Worm (Caenorhabditis elegans) whole organism, L4/young adult: ENCODE results near the gene sre-20.

Source experiments
- W03F9.2 ChIP-seq: fragments of 150-350 bp; optimal IDR thresholded peaks from 2 replicates; lab custom pipeline; 2014; ENCODE audit warnings: missing biosample characterization, missing genetic modification characterization
- dao-5 ChIP-seq: sonication (generic microtip); optimal IDR thresholded peaks from 2 replicates; lab custom pipeline; 2016; ENCODE audit warnings: missing genotype, missing genetic modification characterization, moderate library complexity, missing compliant biosample characterization
- him-1 ChIP-seq: sonication (generic microtip); optimal IDR thresholded peaks from 2 replicates; lab custom pipeline; 2016; ENCODE audit warnings: missing genotype, missing genetic modification reagents, missing genetic modification characterization, missing compliant biosample characterization

- no peak for TF ChIP-seq dao-5
- TF ChIP-seq him-1 (tag; lab: Kevin White, UChicago), result no peak
- TF ChIP-seq W03F9.2 (tag; lab: Kevin White, UChicago), result no peak
These were observed 33.7 kb upstream of the sre-20 start for ce11 chrV:12818486-12818885.
